Fruit fly (Drosophila melanogaster): ENCODE data around the gene Neurl4.

DNA sequence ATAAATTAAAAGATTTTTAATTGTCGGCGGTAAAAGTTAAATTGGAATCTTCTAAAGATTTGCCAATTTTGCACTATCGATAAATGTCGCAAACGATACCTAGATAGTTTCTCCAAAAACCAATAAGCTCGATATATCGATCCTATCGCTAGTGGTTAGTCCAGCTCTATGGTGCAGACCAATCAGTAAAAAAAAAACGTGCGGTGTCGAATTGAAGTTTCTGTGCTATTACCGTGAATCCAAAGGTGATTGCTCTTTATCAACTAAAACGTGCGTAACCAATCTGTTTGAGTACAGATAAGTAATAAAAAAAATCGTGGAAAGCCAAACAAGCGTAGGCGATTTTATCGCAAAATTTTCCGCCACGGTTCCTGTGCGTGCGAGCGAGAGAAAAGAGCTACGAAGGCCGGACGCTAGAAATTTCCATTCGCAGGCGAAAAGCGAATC is 12.8 kb downstream of the Neurl4 start, which contains the start of gene Hsp110:
- TF ChIP-seq CG8478 (optimal IDR thresholded peaks at IDR 0.05) = no peak
- peak in 1 of 2 experiments; percentile 5 for TF ChIP-seq CTCF (optimal IDR thresholded peaks at IDR 0.05)

All from S2 (cell line).